Fruit fly (Drosophila melanogaster) whole organism, embryonic: ENCODE results near the gene Pax.

Source experiments
- CG13894 ChIP-seq: fragments of 200-800 bp; sonication (Bioruptor generic); optimal IDR thresholded peaks from 3 replicates; lab custom pipeline; 2018; ENCODE audit warnings: missing biosample characterization, mild to moderate bottlenecking, missing genetic modification characterization, moderate library complexity
- CG1529 ChIP-seq: fragments of 200-800 bp; sonication (Bioruptor generic); optimal IDR thresholded peaks from 3 replicates; lab custom pipeline; 2018; ENCODE audit warnings: missing biosample characterization, missing genetic modification characterization
- CG16779 ChIP-seq: fragments of 200-800 bp; sonication (Bioruptor generic); IDR thresholded peaks from 2 replicates; pipeline ENCODE4 v1.3.6; 2022; ENCODE audit warnings: missing biosample characterization, missing genetic modification characterization
- CG8388 ChIP-seq: fragments of 200-800 bp; sonication (Bioruptor generic); optimal IDR thresholded peaks from 2 replicates; lab custom pipeline; 2019; ENCODE audit warnings: missing biosample characterization, mild to moderate bottlenecking, missing genetic modification characterization, moderate library complexity
- Camta ChIP-seq: fragments of 200-800 bp; sonication (Bioruptor generic); optimal IDR thresholded peaks from 2 replicates; lab custom pipeline; 2016; ENCODE audit warnings: missing biosample characterization, missing genetic modification characterization
- NfI ChIP-seq: fragments of 200-800 bp; sonication (Bioruptor generic); optimal IDR thresholded peaks from 3 replicates; lab custom pipeline; 2018; ENCODE audit warnings: missing biosample characterization, mild to moderate bottlenecking, missing genetic modification characterization, moderate library complexity
- ham ChIP-seq: fragments of 200-800 bp; sonication (Bioruptor generic); IDR thresholded peaks from 2 replicates; pipeline ENCODE4 v1.3.6; 2022; ENCODE audit warnings: missing biosample characterization, missing genetic modification characterization

dm6 chr2L:19442627-19443026, 16.2 kb upstream of the Pax start, which contains the start of gene CG10237:
- TF ChIP-seq CG16779 (GFP tag; lab: Robert Waterston, UW) (no peak), NfI (no peak), ham (GFP tag; lab: Robert Waterston, UW) (no peak), Camta (GFP tag; lab: Kevin White, UChicago) (no peak), CG1529 (GFP tag; lab: Kevin White, UChicago) (no peak), CG8388 (GFP tag; lab: Kevin White, UChicago) (no peak), CG13894 (tag; lab: Kevin White, UChicago) (no peak)
